Fruit fly (Drosophila melanogaster) whole organism, prepupa: Measurements from ENCODE around the gene Zcchc7.

Experiments
- Blimp-1 ChIP-seq: fragments of 200-800 bp; sonication (Bioruptor generic); optimal IDR thresholded peaks from 3 replicates; lab custom pipeline; 2017; ENCODE audit warnings: missing biosample characterization, missing genetic modification characterization, mild to moderate bottlenecking, moderate library complexity, missing genetic modification reagents
- CG10669 ChIP-seq: fragments of 200-800 bp; sonication (Bioruptor generic); optimal IDR thresholded peaks from 3 replicates; lab custom pipeline; 2018; ENCODE audit warnings: missing biosample characterization, mild to moderate bottlenecking, missing genetic modification characterization, moderate library complexity
- CG11294 ChIP-seq: fragments of 200-800 bp; sonication (Bioruptor generic); IDR thresholded peaks from 2 replicates; pipeline ENCODE4 v1.3.6; 2022; ENCODE audit warnings: missing biosample characterization, missing genetic modification characterization
- CG11762 ChIP-seq: fragments of 200-800 bp; sonication (Bioruptor generic); optimal IDR thresholded peaks from 3 replicates; lab custom pipeline; 2016; ENCODE audit warnings: missing biosample characterization, missing genetic modification characterization; ENCODE audit not compliant: insufficient read depth
- CG11902 ChIP-seq: fragments of 200-800 bp; sonication (Bioruptor generic); optimal IDR thresholded peaks from 3 replicates; lab custom pipeline; 2016; ENCODE audit warnings: missing biosample characterization, missing genetic modification characterization
- CG15336 ChIP-seq: fragments of 200-800 bp; sonication (Bioruptor generic); IDR thresholded peaks from 2 replicates; pipeline ENCODE4 v1.3.6; 2022; ENCODE audit warnings: missing biosample characterization, missing genetic modification characterization
- CG3032 ChIP-seq: fragments of 200-800 bp; optimal IDR thresholded peaks from 2 replicates; lab custom pipeline; 2019; ENCODE audit warnings: missing biosample characterization, mild to moderate bottlenecking, missing genetic modification characterization, moderate library complexity
- CG32006 ChIP-seq: fragments of 200-800 bp; sonication (Bioruptor generic); optimal IDR thresholded peaks from 3 replicates; lab custom pipeline; 2017; ENCODE audit warnings: missing biosample characterization, mild to moderate bottlenecking, missing genetic modification characterization
- CG3919 ChIP-seq: fragments of 200-800 bp; sonication (Bioruptor generic); optimal IDR thresholded peaks from 3 replicates; lab custom pipeline; 2016; ENCODE audit warnings: missing biosample characterization, missing genetic modification characterization
- CG4318 ChIP-seq: fragments of 200-800 bp; sonication (Bioruptor generic); optimal IDR thresholded peaks from 3 replicates; lab custom pipeline; 2017; ENCODE audit warnings: missing biosample characterization, mild to moderate bottlenecking, missing genetic modification characterization
- CG6163 ChIP-seq: fragments of 200-800 bp; sonication (Bioruptor generic); IDR thresholded peaks from 3 replicates; pipeline ENCODE4 v1.3.6; 2022; ENCODE audit warnings: missing biosample characterization, missing genetic modification characterization
- CG6276 ChIP-seq: fragments of 200-800 bp; sonication (Bioruptor generic); optimal IDR thresholded peaks from 2 replicates; lab custom pipeline; 2017; ENCODE audit warnings: missing biosample characterization, mild to moderate bottlenecking, missing genetic modification characterization
- CG6792 ChIP-seq: fragments of 200-800 bp; sonication (Bioruptor generic); optimal IDR thresholded peaks from 3 replicates; lab custom pipeline; 2016; ENCODE audit warnings: missing biosample characterization, missing genetic modification characterization
- CG6808 ChIP-seq: fragments of 200-800 bp; sonication (Bioruptor generic); optimal IDR thresholded peaks from 3 replicates; lab custom pipeline; 2017; ENCODE audit warnings: missing biosample characterization, missing genetic modification characterization, mild to moderate bottlenecking, moderate library complexity, missing genetic modification reagents
- CG6854 ChIP-seq: fragments of 200-800 bp; sonication (Bioruptor generic); optimal IDR thresholded peaks from 2 replicates; lab custom pipeline; 2017; ENCODE audit warnings: missing biosample characterization, mild to moderate bottlenecking, missing genetic modification characterization
- CG7368 ChIP-seq: fragments of 200-800 bp; sonication (Bioruptor generic); optimal IDR thresholded peaks from 3 replicates; lab custom pipeline; 2016; ENCODE audit warnings: missing biosample characterization, missing genetic modification characterization
- CG8119 ChIP-seq: fragments of 200-800 bp; sonication (Bioruptor generic); IDR thresholded peaks from 3 replicates; pipeline ENCODE4 v1.3.6; 2022; ENCODE audit warnings: missing biosample characterization, missing genetic modification characterization
- CG8319 ChIP-seq: fragments of 200-800 bp; sonication (Bioruptor generic); optimal IDR thresholded peaks from 3 replicates; lab custom pipeline; 2016; ENCODE audit warnings: missing biosample characterization, missing genetic modification characterization
- CG9139 ChIP-seq: fragments of 200-800 bp; sonication (Bioruptor generic); optimal IDR thresholded peaks from 3 replicates; lab custom pipeline; 2017; ENCODE audit warnings: missing biosample characterization, mild to moderate bottlenecking, missing genetic modification characterization
- Eip75B ChIP-seq: fragments of 200-800 bp; sonication (Bioruptor generic); optimal IDR thresholded peaks from 3 replicates; lab custom pipeline; 2016; ENCODE audit warnings: missing biosample characterization, missing genetic modification characterization
- Eip93F ChIP-seq: fragments of 200-800 bp; sonication (Bioruptor generic); optimal IDR thresholded peaks from 2 replicates; lab custom pipeline; 2016; ENCODE audit warnings: missing biosample characterization, mild to moderate bottlenecking, missing genetic modification characterization
- Ets21C ChIP-seq: fragments of 200-800 bp; sonication (Bioruptor generic); optimal IDR thresholded peaks from 3 replicates; lab custom pipeline; 2016; ENCODE audit warnings: missing biosample characterization, missing genetic modification characterization
- Ets96B ChIP-seq: fragments of 200-800 bp; optimal IDR thresholded peaks from 2 replicates; lab custom pipeline; 2019; ENCODE audit warnings: missing biosample characterization, mild to moderate bottlenecking, missing genetic modification characterization, moderate library complexity
- Gug ChIP-seq: fragments of 200-800 bp; sonication (Bioruptor generic); IDR thresholded peaks from 2 replicates; pipeline ENCODE4 v1.3.6; 2022; ENCODE audit warnings: missing biosample characterization, missing genetic modification characterization
- Hr38 ChIP-seq: sonication (Bioruptor generic); optimal IDR thresholded peaks from 2 replicates; lab custom pipeline; 2016; ENCODE audit warnings: missing biosample characterization, missing genetic modification characterization
- Hr4 ChIP-seq: fragments of 200-800 bp; sonication (Bioruptor generic); optimal IDR thresholded peaks from 3 replicates; lab custom pipeline; 2016; ENCODE audit warnings: missing biosample characterization, missing genetic modification characterization
- Lpt ChIP-seq: fragments of 200-800 bp; sonication (Bioruptor generic); optimal IDR thresholded peaks from 3 replicates; lab custom pipeline; 2016; ENCODE audit warnings: missing biosample characterization, missing genetic modification characterization
- Met ChIP-seq: fragments of 200-800 bp; sonication (Bioruptor generic); optimal IDR thresholded peaks from 3 replicates; lab custom pipeline; 2016; ENCODE audit warnings: missing biosample characterization, missing genetic modification characterization
- OdsH ChIP-seq: fragments of 200-800 bp; sonication (Bioruptor generic); optimal IDR thresholded peaks from 3 replicates; lab custom pipeline; 2016; ENCODE audit warnings: missing biosample characterization, missing genetic modification characterization
- Smox ChIP-seq: fragments of 200-800 bp; sonication (Bioruptor generic); optimal IDR thresholded peaks from 3 replicates; lab custom pipeline; 2016; ENCODE audit warnings: missing biosample characterization, missing genetic modification characterization
- Sox102F ChIP-seq: fragments of 200-800 bp; sonication (Bioruptor generic); optimal IDR thresholded peaks from 2 replicates; lab custom pipeline; 2016; ENCODE audit warnings: missing biosample characterization, mild to moderate bottlenecking, missing genetic modification characterization
- achi ChIP-seq: fragments of 200-800 bp; sonication (Bioruptor generic); optimal IDR thresholded peaks from 3 replicates; lab custom pipeline; 2016; ENCODE audit warnings: missing biosample characterization, missing genetic modification characterization
- dsx ChIP-seq: fragments of 200-800 bp; optimal IDR thresholded peaks from 3 replicates; lab custom pipeline; 2019; ENCODE audit warnings: missing biosample characterization, mild to moderate bottlenecking, missing genetic modification characterization, moderate library complexity; ENCODE audit not compliant: poor library complexity, severe bottlenecking
- eg ChIP-seq: fragments of 200-800 bp; sonication (Bioruptor generic); IDR thresholded peaks from 3 replicates; pipeline ENCODE4 v1.3.6; 2022; ENCODE audit warnings: missing biosample characterization, missing genetic modification characterization
- fd59A ChIP-seq: fragments of 200-800 bp; sonication (Bioruptor generic); optimal IDR thresholded peaks from 2 replicates; lab custom pipeline; 2017; ENCODE audit warnings: missing biosample characterization, mild to moderate bottlenecking, missing genetic modification characterization, missing genetic modification reagents
- fd85E ChIP-seq: fragments of 200-800 bp; sonication (Bioruptor generic); optimal IDR thresholded peaks from 3 replicates; lab custom pipeline; 2016; ENCODE audit warnings: missing biosample characterization, missing genetic modification characterization
- fkh ChIP-seq: fragments of 200-800 bp; sonication (Bioruptor generic); optimal IDR thresholded peaks from 3 replicates; lab custom pipeline; 2017; ENCODE audit warnings: missing biosample characterization, mild to moderate bottlenecking, missing genetic modification characterization, moderate library complexity
- lz ChIP-seq: fragments of 200-800 bp; sonication (Bioruptor generic); optimal IDR thresholded peaks from 3 replicates; lab custom pipeline; 2016; ENCODE audit warnings: missing biosample characterization, missing genetic modification characterization
- net ChIP-seq: fragments of 200-800 bp; sonication (Bioruptor generic); optimal IDR thresholded peaks from 3 replicates; lab custom pipeline; 2016; ENCODE audit warnings: missing biosample characterization, missing genetic modification characterization
- pdm3 ChIP-seq: fragments of 200-800 bp; sonication (Bioruptor generic); optimal IDR thresholded peaks from 3 replicates; lab custom pipeline; 2016; ENCODE audit warnings: missing biosample characterization, missing genetic modification characterization
- spab ChIP-seq: fragments of 200-800 bp; sonication (Bioruptor generic); optimal IDR thresholded peaks from 2 replicates; lab custom pipeline; 2017; ENCODE audit warnings: missing biosample characterization, mild to moderate bottlenecking, missing genetic modification characterization, missing genetic modification reagents
- svp ChIP-seq: fragments of 200-800 bp; sonication (Bioruptor generic); peaks from one replicate; lab custom pipeline; 2016; ENCODE audit warnings: missing biosample characterization, missing genetic modification characterization
- topi ChIP-seq: fragments of 200-800 bp; sonication (Bioruptor generic); optimal IDR thresholded peaks from 3 replicates; lab custom pipeline; 2016; ENCODE audit warnings: missing biosample characterization, missing genetic modification characterization
- vri ChIP-seq: fragments of 200-800 bp; sonication (Bioruptor generic); optimal IDR thresholded peaks from 3 replicates; lab custom pipeline; 2016; ENCODE audit warnings: missing biosample characterization, mild to moderate bottlenecking, missing genetic modification characterization

The Zcchc7 gene

dm6 chr3L:16892728-16893271, 47.6 kb downstream of the Zcchc7 start (continued):
- TF ChIP-seq net (GFP tag; lab: Kevin White, UChicago) (peak; percentile 30), Eip93F (GFP tag; lab: Kevin White, UChicago) (no peak), Smox (GFP tag; lab: Kevin White, UChicago) (no peak), vri (GFP tag; lab: Kevin White, UChicago) (no peak), CG11762 (no peak), Ets21C (GFP tag; lab: Kevin White, UChicago) (no peak), Gug (peak; percentile 70), lz (GFP tag; lab: Kevin White, UChicago) (no peak), dsx (GFP tag; lab: Kevin White, UChicago) (peak; percentile 6), topi (GFP tag; lab: Kevin White, UChicago) (no peak), CG15336 (GFP tag; lab: Robert Waterston, UW) (peak; percentile 74), OdsH (peak; percentile 53), CG9139 (GFP tag; lab: Kevin White, UChicago) (peak; percentile 14), CG32006 (GFP tag; lab: Kevin White, UChicago) (peak; percentile 77), Sox102F (GFP tag; lab: Kevin White, UChicago) (no peak), spab (GFP tag; lab: Kevin White, UChicago) (peak; percentile 38), CG6808 (GFP tag; lab: Kevin White, UChicago) (no peak), CG6854 (GFP tag; lab: Kevin White, UChicago) (no peak), Eip75B (GFP tag; lab: Kevin White, UChicago) (no peak), CG10669 (GFP tag; lab: Kevin White, UChicago) (peak; percentile 14), CG7368 (no peak), Lpt (GFP tag; lab: Kevin White, UChicago) (peak; percentile 11), fd59A (GFP tag; lab: Kevin White, UChicago) (peak; percentile 31), CG11294 (GFP tag; lab: Robert Waterston, UW) (peak; percentile 55), Ets96B (tag; lab: Kevin White, UChicago) (peak; percentile 4), CG6792 (no peak), CG3919 (GFP tag; lab: Kevin White, UChicago) (peak; percentile 6), Hr38 (GFP tag; lab: Kevin White, UChicago) (no peak), Met (GFP tag; lab: Kevin White, UChicago) (no peak), CG4318 (peak; percentile 15), pdm3 (GFP tag; lab: Kevin White, UChicago) (peak; percentile 57), CG6276 (GFP tag; lab: Kevin White, UChicago) (peak; percentile 62)

dm6 chr3L:16893647-16894046, 48.5 kb downstream of the Zcchc7 start:
- TF ChIP-seq CG3032 (tag; lab: Kevin White, UChicago) (no peak), topi (GFP tag; lab: Kevin White, UChicago) (no peak), svp (GFP tag; lab: Kevin White, UChicago) (no peak), dsx (GFP tag; lab: Kevin White, UChicago) (no peak), OdsH (peak; percentile 29), CG6163 (GFP tag; lab: Robert Waterston, UW) (0 out of 3 replicates have a peak, but pooled peaks have one; percentile 12), achi (GFP tag; lab: Kevin White, UChicago) (no peak), fd85E (GFP tag; lab: Kevin White, UChicago) (no peak), Blimp-1 (GFP tag; lab: Kevin White, UChicago) (no peak), CG3919 (GFP tag; lab: Kevin White, UChicago) (no peak), Met (GFP tag; lab: Kevin White, UChicago) (no peak), CG11902 (GFP tag; lab: Kevin White, UChicago) (no peak), Ets21C (GFP tag; lab: Kevin White, UChicago) (no peak), CG32006 (GFP tag; lab: Kevin White, UChicago) (peak; percentile 42), CG11762 (no peak), Hr4 (peak; percentile 64), Sox102F (GFP tag; lab: Kevin White, UChicago) (no peak), Gug (no peak), fkh (GFP tag; lab: Kevin White, UChicago) (no peak), spab (GFP tag; lab: Kevin White, UChicago) (no peak), eg (GFP tag; lab: Robert Waterston, UW) (0 out of 3 replicates have a peak, but pooled peaks have one; percentile 47), lz (GFP tag; lab: Kevin White, UChicago) (no peak), CG8119 (GFP tag; lab: Robert Waterston, UW) (peak; percentile 73), CG6854 (GFP tag; lab: Kevin White, UChicago) (no peak), fd59A (GFP tag; lab: Kevin White, UChicago) (no peak), CG6276 (GFP tag; lab: Kevin White, UChicago) (peak; percentile 45), CG8319 (no peak), Lpt (GFP tag; lab: Kevin White, UChicago) (no peak), Ets96B (tag; lab: Kevin White, UChicago) (no peak), CG4318 (peak; percentile 13), Hr38 (GFP tag; lab: Kevin White, UChicago) (no peak), CG15336 (GFP tag; lab: Robert Waterston, UW) (peak; percentile 52; the same call in 1 of the 2 replicates), Eip75B (GFP tag; lab: Kevin White, UChicago) (no peak)
